Worm (Caenorhabditis elegans) whole organism, L1 larva: ENCODE data around the gene Y17D7B.3.

Experiments used
- aly-2 ChIP-seq: fragments of 150-350 bp; optimal IDR thresholded peaks from 2 replicates; lab custom pipeline; 2014; ENCODE audit warnings: missing biosample characterization, missing genetic modification characterization
- irx-1 ChIP-seq: sonication (generic microtip); optimal IDR thresholded peaks from 2 replicates; lab custom pipeline; 2016; ENCODE audit warnings: missing genetic modification characterization, missing compliant biosample characterization
- unc-98 ChIP-seq: fragments of 200-800 bp; sonication (Bioruptor generic); IDR thresholded peaks from 2 replicates; pipeline ENCODE4 v1.3.6; 2022; ENCODE audit warnings: missing genetic modification characterization, missing compliant biosample characterization

ce11 chrV:18750445-18750844 lies 36.1 kb downstream of the Y17D7B.3 start, which contains the start of the genes F11D11.21 and F11D11.12:
- TF ChIP-seq irx-1 (tag; lab: Kevin White, UChicago): no peak
- TF ChIP-seq unc-98 (GFP tag; lab: Robert Waterston, UW): no peak
- no peak for TF ChIP-seq aly-2 (tag; lab: Kevin White, UChicago)
